Worm (Caenorhabditis elegans): ENCODE data around the gene F33H1.4.
A peak's percentile ranks its signal among the peaks of the same experiment; 100 is the strongest.

The F33H1.4 gene

DNA sequence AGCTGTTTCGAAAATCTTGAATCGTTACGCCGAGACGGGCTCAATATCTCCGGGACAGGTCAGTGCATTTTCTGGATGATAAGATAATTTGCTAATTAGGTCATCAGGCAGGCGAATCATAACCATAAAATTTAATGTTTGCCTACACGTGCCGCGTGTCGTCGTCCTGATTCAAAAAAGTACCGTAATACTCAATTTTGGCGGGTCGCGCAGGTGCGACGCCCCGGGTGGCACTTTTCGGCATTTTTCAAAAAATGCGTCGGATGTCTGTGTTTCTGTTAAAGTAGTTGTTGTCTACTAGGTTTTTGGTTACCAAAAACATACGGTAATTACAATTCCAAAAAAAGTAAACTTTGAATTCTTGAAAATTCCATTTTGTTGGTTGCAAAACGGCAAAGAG lies 26.9 kb upstream of the F33H1.4 start:
- TF ChIP-seq elt-1 (tag; optimal IDR thresholded peaks at IDR 0.05) = no peak
- TF ChIP-seq ztf-4 (tag; optimal IDR thresholded peaks at IDR 0.05) = no peak
- TF ChIP-seq nhr-23 (tag; optimal IDR thresholded peaks at IDR 0.05) = no peak
- TF ChIP-seq crh-2 (tag; optimal IDR thresholded peaks at IDR 0.05) = no peak
- TF ChIP-seq alr-1 (tag; optimal IDR thresholded peaks at IDR 0.05) = no peak

- no peak for TF ChIP-seq lsy-2 (tag; optimal IDR thresholded peaks at IDR 0.05)
- no peak for TF ChIP-seq F13H6.1 (tag; optimal IDR thresholded peaks at IDR 0.05)
- no peak for TF ChIP-seq zag-1 (tag; optimal IDR thresholded peaks at IDR 0.05)
Observed at ce11 chrII:10155106-10155505, 19.3 kb upstream of the F33H1.4 start, which contains the start of gene nlp-63. Gene nlp-63 (plus strand): TSS chrII:10155406.

ce11 chrII:10162785-10163184 lies 11.7 kb upstream of the F33H1.4 start:
- TF ChIP-seq mbf-1 (tag; optimal IDR thresholded peaks at IDR 0.05) (no peak), ztf-1 (GFP tag; conservative IDR thresholded peaks at IDR 0.05) (0 out of 2 replicates have a peak, but pooled peaks have one; percentile 69)

DNA sequence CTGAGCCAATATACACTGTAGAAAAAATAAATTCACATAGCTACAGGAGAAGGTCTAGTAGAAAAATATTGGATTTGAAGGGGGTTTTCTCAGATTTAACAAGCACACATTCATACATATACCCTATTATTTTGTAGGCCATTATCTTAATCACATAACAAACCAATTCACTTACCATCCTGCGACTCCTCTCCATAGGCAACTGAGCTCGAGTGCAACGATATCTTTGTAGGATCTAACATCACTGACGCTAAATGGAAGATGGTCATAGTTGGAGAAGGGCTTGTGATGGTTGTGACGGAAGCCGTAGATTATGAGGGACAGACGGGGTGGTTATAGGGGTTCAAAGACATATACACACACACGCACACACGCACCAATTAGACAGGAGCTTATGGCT lies 10.3 kb upstream of the F33H1.4 start:
- TF ChIP-seq elt-1 (tag; optimal IDR thresholded peaks at IDR 0.05) (no peak), sma-3 (GFP tag; optimal IDR thresholded peaks at IDR 0.05) (no peak), blmp-1 (tag; optimal IDR thresholded peaks at IDR 0.05; ENCODE audit: insufficient read depth) (no peak), egl-27 (tag; optimal IDR thresholded peaks at IDR 0.05) (no peak), dmd-4 (tag; optimal IDR thresholded peaks at IDR 0.05) (no peak), mdl-1 (tag; optimal IDR thresholded peaks at IDR 0.05) (no peak)

DNA sequence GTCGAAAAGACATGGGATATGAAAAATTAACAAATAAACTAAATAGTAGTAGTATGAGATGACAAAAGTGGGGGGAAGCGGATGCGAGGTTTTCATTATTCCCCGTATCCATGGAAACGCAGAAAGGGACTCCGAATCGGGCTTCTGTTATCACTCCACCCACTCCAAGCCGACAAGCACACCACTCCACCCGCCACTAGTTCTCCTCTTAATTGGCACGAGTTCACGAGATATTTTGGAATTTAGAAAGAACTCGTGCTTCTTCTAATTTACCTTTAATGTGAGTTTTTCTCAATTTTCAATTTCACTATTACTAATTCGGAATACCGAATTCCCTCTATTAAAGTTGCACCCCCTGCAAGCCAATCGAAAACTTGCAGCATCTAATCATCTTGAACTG lies 8.1 kb upstream of the F33H1.4 start:
- TF ChIP-seq lsy-2 (tag; optimal IDR thresholded peaks at IDR 0.05) (no peak), lin-11 (tag; optimal IDR thresholded peaks at IDR 0.05) (peak; percentile 0), lin-13 (GFP tag; optimal IDR thresholded peaks at IDR 0.05) (no peak)

DNA sequence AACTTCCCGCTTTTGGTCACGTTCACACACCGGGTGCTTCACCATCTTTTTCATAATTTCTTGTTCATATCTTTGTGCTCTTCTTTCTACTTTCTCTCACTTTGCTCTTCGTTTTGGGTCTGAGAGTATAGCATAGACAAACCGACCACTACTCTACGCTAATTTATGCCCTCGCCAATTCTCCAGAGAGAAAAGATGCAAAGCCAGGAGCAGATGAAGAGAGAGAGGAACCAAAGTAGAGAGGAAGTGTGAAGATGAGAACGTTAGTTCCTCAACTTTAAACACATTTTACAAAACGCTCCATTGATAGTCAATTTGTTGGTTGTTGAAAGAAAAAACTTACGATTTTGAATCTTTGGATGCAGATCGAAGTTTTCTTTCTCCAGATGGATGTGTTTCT lies 6.7 kb upstream of the F33H1.4 start:
- TF ChIP-seq C34F6.9 (tag; optimal IDR thresholded peaks at IDR 0.05) (peak; percentile 13), R02D3.7 (tag; optimal IDR thresholded peaks at IDR 0.05) (no peak)

DNA sequence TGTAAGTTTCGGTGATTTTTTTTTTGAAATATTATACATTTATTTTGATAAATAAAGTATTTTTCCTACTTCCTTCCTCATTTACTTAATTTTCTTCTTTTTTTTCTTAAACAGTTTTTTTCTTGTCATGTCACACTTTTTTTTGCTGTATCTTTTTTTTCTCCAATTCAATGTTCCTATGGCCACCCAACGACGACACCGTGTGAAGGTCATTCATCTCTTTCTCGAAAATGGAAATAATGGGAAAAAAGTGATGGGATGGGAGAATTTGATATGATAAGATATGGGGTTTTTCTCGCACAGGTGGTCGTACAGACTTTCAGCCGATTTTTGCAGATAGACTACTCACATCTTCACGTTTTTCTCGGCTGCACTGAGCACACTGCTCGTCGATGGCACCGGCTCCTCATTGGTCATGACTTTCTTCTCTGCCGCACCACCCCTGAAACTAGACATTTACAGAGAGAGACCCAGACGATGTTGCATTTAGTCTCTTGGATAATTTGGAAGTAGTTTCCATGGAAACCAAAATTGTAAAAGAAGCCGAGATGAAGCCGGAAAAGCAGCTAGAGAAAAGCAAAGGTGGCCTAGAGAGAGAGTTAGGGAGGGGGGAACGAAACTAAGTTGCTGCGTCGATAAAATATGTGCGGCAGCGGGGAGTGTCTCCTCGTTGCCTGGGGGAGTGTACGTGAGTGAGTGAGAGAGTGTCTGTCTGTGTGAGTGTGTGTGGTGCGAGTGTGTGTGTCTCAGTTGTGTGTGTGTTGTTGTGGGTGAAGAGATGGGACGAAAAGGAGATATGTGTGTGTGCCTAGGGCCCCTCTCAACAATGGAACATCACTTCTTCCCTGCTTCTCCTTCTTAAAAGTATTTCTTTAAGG lies 5.3 kb upstream of the F33H1.4 start, which contains the start of gene daf-19:
Gene daf-19 (minus strand): TSS at position 442 of the 878 bp plus-strand sequence.
- TF ChIP-seq nhr-12 (tag; optimal IDR thresholded peaks at IDR 0.05) (no peak), nhr-129 (tag; optimal IDR thresholded peaks at IDR 0.05) (peak; percentile 71), lsy-2 (tag; optimal IDR thresholded peaks at IDR 0.05) (peak; percentile 27 to 65), nhr-237 (tag; optimal IDR thresholded peaks at IDR 0.05) (no peak), nhr-6 (tag; optimal IDR thresholded peaks at IDR 0.05) (no peak), Y55F3AM.14 (GFP tag; optimal IDR thresholded peaks at IDR 0.05) (peak; percentile 38), lin-13 (GFP tag; optimal IDR thresholded peaks at IDR 0.05) (peak; percentile 49), zag-1 (tag; optimal IDR thresholded peaks at IDR 0.05) (peak; percentile 43), sma-3 (GFP tag; optimal IDR thresholded peaks at IDR 0.05) (peak; percentile 13), F13H6.1 (tag; optimal IDR thresholded peaks at IDR 0.05) (peak; percentile 61), gmeb-1 (tag; optimal IDR thresholded peaks at IDR 0.05) (no peak), ama-1 (optimal IDR thresholded peaks at IDR 0.05) (peak; percentile 30), C34F6.9 (tag; optimal IDR thresholded peaks at IDR 0.05) (peak; percentile 78), nhr-21 (tag; optimal IDR thresholded peaks at IDR 0.05) (peak; percentile 55), elt-3 (tag; optimal IDR thresholded peaks at IDR 0.05) (no peak), ztf-4 (tag; optimal IDR thresholded peaks at IDR 0.05) (peak; percentile 56), nhr-23 (tag; optimal IDR thresholded peaks at IDR 0.05) (no peak), crh-2 (tag; optimal IDR thresholded peaks at IDR 0.05) (peak; percentile 59), unc-39 (tag; optimal IDR thresholded peaks at IDR 0.05) (peak; percentile 82), mdl-1 (tag; optimal IDR thresholded peaks at IDR 0.05) (peak in 1 of 2 experiments; percentile 36), egl-27 (tag; optimal IDR thresholded peaks at IDR 0.05) (peak; percentile 48), mab-5 (tag; optimal IDR thresholded peaks at IDR 0.05) (no peak), ztf-11 (tag; optimal IDR thresholded peaks at IDR 0.05) (peak; percentile 12), lin-11 (tag; optimal IDR thresholded peaks at IDR 0.05) (peak; percentile 63), unc-55 (GFP tag; optimal IDR thresholded peaks at IDR 0.05) (peak; percentile 76), sma-9 (GFP tag; optimal IDR thresholded peaks at IDR 0.05) (peak; percentile 53), sma-9 (tag; optimal IDR thresholded peaks at IDR 0.05) (no peak), fos-1 (tag; optimal IDR thresholded peaks at IDR 0.05) (peak; percentile 33), nhr-11 (tag; optimal IDR thresholded peaks at IDR 0.05) (no peak), dmd-4 (tag; optimal IDR thresholded peaks at IDR 0.05) (no peak), nhr-10 (tag; optimal IDR thresholded peaks at IDR 0.05) (peak; percentile 5), alr-1 (tag; optimal IDR thresholded peaks at IDR 0.05) (no peak)
